Fruit fly (Drosophila melanogaster) S2 (cell line): ENCODE results near the gene CG31752.

Experiments used
- CG8478 ChIP-seq: fragments of >200 bp; optimal IDR thresholded peaks from 2 replicates; lab custom pipeline; 2018
- CTCF ChIP-seq, 2 experiments: fragments of >200 bp; optimal IDR thresholded peaks; 2 replicates each; lab custom pipeline; 2018

DNA sequence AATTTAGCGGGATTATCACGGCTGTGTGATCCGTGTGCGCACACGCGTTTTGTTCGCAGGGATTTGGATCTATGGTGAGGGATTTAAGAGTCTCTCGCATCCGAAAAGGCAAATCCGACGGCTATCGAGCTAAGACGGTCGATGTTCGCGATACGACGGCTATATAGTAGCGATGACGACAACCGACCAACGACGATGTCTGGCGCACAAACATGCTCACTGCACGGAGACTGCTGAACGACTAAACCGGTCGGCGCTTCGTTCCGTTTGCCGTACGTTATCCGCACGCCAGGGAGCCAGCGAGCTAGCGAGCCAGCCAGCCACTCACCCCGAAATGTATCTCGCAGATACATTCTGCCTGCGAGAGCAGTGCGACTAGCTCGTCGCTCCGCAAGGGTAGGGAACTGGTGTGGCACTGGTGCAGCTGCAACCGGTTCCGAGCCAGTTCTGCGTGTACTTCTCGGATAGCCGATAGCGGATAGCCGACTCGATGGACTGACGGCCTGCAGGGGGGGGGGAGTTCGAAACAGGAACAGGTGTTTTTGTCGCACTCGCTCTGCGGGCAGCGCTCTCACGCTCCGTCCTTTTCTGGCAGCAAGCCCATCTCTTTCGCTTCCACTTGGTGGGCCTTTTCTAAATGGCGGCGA is 40.0 kb upstream of the CG31752 start, which contains the start of gene tup:
- TF ChIP-seq CG8478 (lab: Kevin White, UChicago), result no peak
- TF ChIP-seq CTCF (optimal IDR thresholded peaks at IDR 0.05; lab: Kevin White, UChicago), result peak; percentile 39 to 45
